Fruit fly (Drosophila melanogaster): ENCODE results near the gene Cad86C.

The Cad86C gene

dm6 chr3R:10788186-10788585 lies 38.7 kb upstream of the Cad86C start, which contains the start of the genes Art1 and Mcm5 (continued):
- no peak; the same call in 2 of the 3 replicates for TF ChIP-seq mld (GFP tag; IDR thresholded peaks at IDR 0.05; ENCODE audit: partially characterized antibody)
- peak; percentile 55; the same call in 1 of the 3 replicates for TF ChIP-seq Dbx (GFP tag; IDR thresholded peaks at IDR 0.05)
- TF ChIP-seq pum (GFP tag; optimal IDR thresholded peaks at IDR 0.05) = peak; percentile 17
- TF ChIP-seq CG10979 (tag; optimal IDR thresholded peaks at IDR 0.05) = peak; percentile 19
- TF ChIP-seq lab (GFP tag; optimal IDR thresholded peaks at IDR 0.05) = no peak
- no peak for TF ChIP-seq wdn (GFP tag; IDR thresholded peaks at IDR 0.05)
- no peak for TF ChIP-seq CG10543 (GFP tag; optimal IDR thresholded peaks at IDR 0.05)
- TF ChIP-seq gce (GFP tag; IDR thresholded peaks at IDR 0.05) = no peak
- TF ChIP-seq jumu (GFP tag; optimal IDR thresholded peaks at IDR 0.05) = peak; percentile 53
- TF ChIP-seq croc (GFP tag; conservative IDR thresholded peaks at IDR 0.05) = peak; percentile 17; the same call in 1 of the 3 replicates
- no peak for TF ChIP-seq sr (GFP tag; IDR thresholded peaks at IDR 0.05)
- TF ChIP-seq CG2116 (GFP tag; optimal IDR thresholded peaks at IDR 0.05) = peak; percentile 79
- TF ChIP-seq CG12104 (GFP tag; optimal IDR thresholded peaks at IDR 0.05) = peak; percentile 30
- TF ChIP-seq danr (GFP tag; IDR thresholded peaks at IDR 0.05) = no peak
- TF ChIP-seq Ets97D (GFP tag; optimal IDR thresholded peaks at IDR 0.05) = peak; percentile 80
- no peak for TF ChIP-seq C15 (GFP tag; IDR thresholded peaks at IDR 0.05)
- peak; percentile 64 for TF ChIP-seq gro (GFP tag; optimal IDR thresholded peaks at IDR 0.05)
- TF ChIP-seq CG11695 (GFP tag; IDR thresholded peaks at IDR 0.05) = no peak
- TF ChIP-seq grau (tag; optimal IDR thresholded peaks at IDR 0.05) = peak; percentile 48
- TF ChIP-seq CG16863 (GFP tag; optimal IDR thresholded peaks at IDR 0.05) = peak; percentile 37
- peak; percentile 84 for TF ChIP-seq CG3995 (GFP tag; optimal IDR thresholded peaks at IDR 0.05)
- TF ChIP-seq CG1233 (GFP tag; optimal IDR thresholded peaks at IDR 0.05) = peak; percentile 18
- TF ChIP-seq Dp (GFP tag; optimal IDR thresholded peaks at IDR 0.05) = peak; percentile 77
- peak; percentile 61 for TF ChIP-seq CG30020 (tag; optimal IDR thresholded peaks at IDR 0.05)
- TF ChIP-seq CG14860 (GFP tag; IDR thresholded peaks at IDR 0.05; ENCODE audit: partially characterized antibody) = peak; percentile 90
- TF ChIP-seq CG1602 (GFP tag; optimal IDR thresholded peaks at IDR 0.05) = no peak
- peak; percentile 30 for TF ChIP-seq CG12744 (GFP tag; optimal IDR thresholded peaks at IDR 0.05)
- no peak for TF ChIP-seq Xrp1 (GFP tag; IDR thresholded peaks at IDR 0.05)
- no peak for TF ChIP-seq CG7745 (tag; optimal IDR thresholded peaks at IDR 0.05)
- peak; percentile 19 for TF ChIP-seq CG1792 (GFP tag; optimal IDR thresholded peaks at IDR 0.05)
- TF ChIP-seq chif (GFP tag; optimal IDR thresholded peaks at IDR 0.05) = peak in 1 of 2 experiments; percentile 20
- TF ChIP-seq Taf1 (GFP tag; IDR thresholded peaks at IDR 0.05) = no peak
- TF ChIP-seq CG8765 (GFP tag; IDR thresholded peaks at IDR 0.05) = no peak
- no peak for TF ChIP-seq Hr3 (GFP tag; optimal IDR thresholded peaks at IDR 0.05)
- TF ChIP-seq CG12769 (tag; optimal IDR thresholded peaks at IDR 0.05) = no peak
- peak; percentile 62 for TF ChIP-seq CG4617 (GFP tag; optimal IDR thresholded peaks at IDR 0.05; ENCODE audit: borderline replicate concordance)
- TF ChIP-seq CG33213 (GFP tag; optimal IDR thresholded peaks at IDR 0.05) = peak; percentile 25
- TF ChIP-seq p53 (GFP tag; optimal IDR thresholded peaks at IDR 0.05) = no peak
- no peak for TF ChIP-seq Gsc (GFP tag; IDR thresholded peaks at IDR 0.05)
- TF ChIP-seq NK7.1 (GFP tag; optimal IDR thresholded peaks at IDR 0.05) = peak; percentile 34
- peak; percentile 33 for TF ChIP-seq Camta (GFP tag; optimal IDR thresholded peaks at IDR 0.05)
- TF ChIP-seq CG12659 (GFP tag; optimal IDR thresholded peaks at IDR 0.05) = peak; percentile 78
- TF ChIP-seq bigmax (GFP tag; optimal IDR thresholded peaks at IDR 0.05) = no peak
- no peak for TF ChIP-seq CG7987 (GFP tag; optimal IDR thresholded peaks at IDR 0.05)
- no peak for TF ChIP-seq jigr1 (GFP tag; IDR thresholded peaks at IDR 0.05)
- peak; percentile 62 for TF ChIP-seq Xbp1 (GFP tag; optimal IDR thresholded peaks at IDR 0.05)
- no peak for TF ChIP-seq Elba2 (GFP tag; optimal IDR thresholded peaks at IDR 0.05)
- peak; percentile 23 for TF ChIP-seq CG10654 (GFP tag; optimal IDR thresholded peaks at IDR 0.05)
- TF ChIP-seq CG2202 (tag; optimal IDR thresholded peaks at IDR 0.05) = no peak
- TF ChIP-seq Aef1 (GFP tag; IDR thresholded peaks at IDR 0.05) = 0 out of 3 replicates have a peak, but pooled peaks have one; percentile 18
- TF ChIP-seq sd (tag; optimal IDR thresholded peaks at IDR 0.05) = peak; percentile 16
- no peak for TF ChIP-seq CG43689 (GFP tag; IDR thresholded peaks at IDR 0.05)
